Worm (Caenorhabditis elegans) whole organism, early embryonic: ENCODE data around the gene C04C3.7.

Experiments used
- F13C5.2 ChIP-seq: sonication (generic microtip); optimal IDR thresholded peaks from 2 replicates; lab custom pipeline; 2017; ENCODE audit warnings: mild to moderate bottlenecking, missing genetic modification characterization, inconsistent platforms, missing compliant biosample characterization
- aly-1 ChIP-seq: sonication (generic microtip); optimal IDR thresholded peaks from 2 replicates; lab custom pipeline; 2016; ENCODE audit warnings: missing genetic modification characterization, missing compliant biosample characterization
- ama-1 ChIP-seq: fragments of 150-350 bp; optimal IDR thresholded peaks from 2 replicates; lab custom pipeline; 2014
- flt-1 ChIP-seq: fragments of 200-800 bp; sonication (Bioruptor generic); IDR thresholded peaks from 2 replicates; pipeline ENCODE4 v1.3.6; 2022; ENCODE audit warnings: missing genetic modification characterization, missing compliant biosample characterization
- tbx-11 ChIP-seq: fragments of 200-800 bp; sonication (Bioruptor generic); IDR thresholded peaks from 2 replicates; pipeline ENCODE4 v1.3.6; 2022; ENCODE audit warnings: missing genetic modification characterization, missing compliant biosample characterization

DNA sequence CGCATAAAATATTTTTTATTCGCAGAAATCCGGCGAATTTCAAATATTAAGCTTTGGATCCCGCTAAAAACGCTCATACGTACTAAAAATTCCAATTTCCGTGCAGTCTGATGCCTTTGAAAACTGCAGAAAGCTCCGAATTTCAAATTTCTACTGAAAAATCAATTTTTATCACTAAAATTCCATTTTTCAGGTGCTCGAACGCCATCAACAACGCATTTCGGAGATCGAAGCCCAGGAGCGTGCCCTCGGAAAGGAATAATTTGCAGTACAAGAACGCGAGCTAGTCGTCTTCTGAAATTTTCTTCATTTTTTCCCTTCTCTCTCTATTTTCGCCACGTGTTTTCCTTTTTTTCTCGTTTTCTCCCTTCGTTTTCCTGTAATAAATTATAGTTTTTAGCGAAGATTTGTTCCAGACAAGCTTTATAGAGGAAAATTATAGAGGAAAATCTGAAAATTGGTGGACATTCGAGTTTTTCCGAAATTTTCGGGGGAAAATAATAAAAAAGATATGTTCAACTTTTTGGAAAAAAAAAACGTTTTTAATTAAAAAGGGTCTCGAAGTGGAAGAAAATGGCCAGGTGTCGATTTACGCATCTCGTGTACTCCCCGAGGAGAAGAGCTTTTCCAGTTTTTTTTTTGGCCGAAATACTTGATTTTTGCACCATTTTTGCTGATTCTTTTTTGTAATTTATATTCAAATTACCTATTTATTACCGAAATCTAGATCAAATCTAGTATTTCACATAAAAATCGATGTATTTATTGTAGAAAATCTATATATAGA is 46.6 kb downstream of the C04C3.7 start:
- TF ChIP-seq ama-1 (no peak), tbx-11 (GFP tag; lab: Robert Waterston, UW) (no peak), flt-1 (GFP tag; lab: Robert Waterston, UW) (no peak), aly-1 (no peak), F13C5.2 (tag; lab: Kevin White, UChicago) (no peak)
